Fruit fly (Drosophila melanogaster): Measurements from ENCODE around the gene pst.

The pst gene

dm6 chr3L:7326676-7327075 is 33.4 kb downstream of the pst start:
- no peak for TF ChIP-seq noc (tag; optimal IDR thresholded peaks at IDR 0.05)

dm6 chr3L:7323348-7323747 is 36.7 kb downstream of the pst start, which contains the start of the genes RhoGEF4 and Rint1:
TSS of gene RhoGEF4 (minus strand) at chr3L:7323411.
TSS of gene Rint1 (plus strand) at chr3L:7323619.
- TF ChIP-seq noc (tag; optimal IDR thresholded peaks at IDR 0.05) = peak; percentile 42

DNA sequence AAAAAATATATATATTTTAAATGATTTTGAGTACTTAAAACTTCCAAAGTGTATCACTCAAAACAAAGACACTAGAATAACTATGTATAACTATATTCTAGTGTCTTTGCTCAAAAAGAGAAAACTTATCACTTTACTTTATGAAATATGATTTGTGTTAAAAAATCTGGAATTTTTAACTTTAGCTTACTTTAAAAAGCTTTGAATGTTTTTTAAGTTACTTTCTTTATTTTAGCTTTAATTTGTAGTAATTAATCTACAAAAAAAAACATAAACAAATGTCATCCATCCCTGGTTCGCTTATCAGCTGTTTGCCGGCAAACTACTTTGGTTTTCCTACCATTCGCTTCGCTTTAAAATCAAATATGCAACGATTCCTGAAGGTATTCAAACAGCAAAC is 40.3 kb downstream of the pst start, which contains the start of gene CG8607:
TSS of gene CG8607 (plus strand) at position 301 of the 400 bp plus-strand sequence.
- TF ChIP-seq noc (tag; optimal IDR thresholded peaks at IDR 0.05) = no peak

dm6 chr3L:7314133-7314532 is 45.9 kb downstream of the pst start:
- no peak for TF ChIP-seq noc (tag; optimal IDR thresholded peaks at IDR 0.05)

dm6 chr3L:7313559-7314132 is 46.4 kb downstream of the pst start:
- TF ChIP-seq noc (tag; optimal IDR thresholded peaks at IDR 0.05) = no peak

dm6 chr3L:7312754-7313153 is 47.3 kb downstream of the pst start, which contains the start of gene unc-13-4A:
TSS of gene unc-13-4A (minus strand) at chr3L:7312896.
- no peak for TF ChIP-seq noc (tag; optimal IDR thresholded peaks at IDR 0.05)
